Fruit fly (Drosophila melanogaster) Kc167 (cell line): ENCODE results near the gene Cyp4ac2.

Source experiments
- h ChIP-seq: fragments of >200 bp; optimal IDR thresholded peaks from 3 replicates; lab custom pipeline; 2018; ENCODE audit warnings: missing external identifiers
- ttk ChIP-seq: sonication (Bioruptor generic); optimal IDR thresholded peaks from 2 replicates; lab custom pipeline; 2017; ENCODE audit warnings: missing external identifiers

dm6 chr2L:5240520-5240919, 25.7 kb upstream of the Cyp4ac2 start:
- TF ChIP-seq ttk (lab: Kevin White, UChicago): no peak
- no peak for TF ChIP-seq h (lab: Kevin White, UChicago)
